Worm (Caenorhabditis elegans): ENCODE results near the gene R09H10.1.

Gene R09H10.1

ce11 chrIV:10574471-10574870 lies 25.6 kb upstream of the R09H10.1 start:
- TF ChIP-seq aha-1 (tag) (peak; percentile 81), nhr-42 (GFP tag; IDR thresholded peaks at IDR 0.05) (no peak)

ce11 chrIV:10576050-10576449 lies 24.0 kb upstream of the R09H10.1 start, which contains the start of gene efn-2:
Gene efn-2 (plus strand): TSS chrIV:10576350.
- TF ChIP-seq nhr-42 (GFP tag; IDR thresholded peaks at IDR 0.05) (no peak), aha-1 (tag) (peak; percentile 3)

- TF ChIP-seq arid-1 (GFP tag; conservative IDR thresholded peaks at IDR 0.05) (no peak), unc-62 (GFP tag; optimal IDR thresholded peaks at IDR 0.05 in 1 of 2) (peak in 1 of 2 experiments; percentile 24), unc-62 (tag; optimal IDR thresholded peaks at IDR 0.05) (no peak), egl-43 (GFP tag; IDR thresholded peaks at IDR 0.05) (no peak)
Measured at ce11 chrIV:10576624-10577023, 23.5 kb upstream of the R09H10.1 start.

- TF ChIP-seq mdt-29 (GFP tag; IDR thresholded peaks at IDR 0.05) (no peak), aha-1 (tag) (peak; percentile 91)
Measured at ce11 chrIV:10577600-10577999, 22.5 kb upstream of the R09H10.1 start.

- TF ChIP-seq dmd-9 (GFP tag; IDR thresholded peaks at IDR 0.05) (no peak), F10B5.3 (tag; optimal IDR thresholded peaks at IDR 0.05) (no peak), ztf-11 (tag; optimal IDR thresholded peaks at IDR 0.05) (no peak), unc-62 (GFP tag; optimal IDR thresholded peaks at IDR 0.05 in 1 of 2) (no peak), unc-62 (tag; optimal IDR thresholded peaks at IDR 0.05) (no peak), daf-19 (GFP tag; conservative IDR thresholded peaks at IDR 0.05) (no peak), lim-7 (GFP tag; IDR thresholded peaks at IDR 0.05) (no peak), mes-2 (tag; optimal IDR thresholded peaks at IDR 0.05; ENCODE audit: poor library complexity, severe bottlenecking) (no peak), hif-1 (tag; optimal IDR thresholded peaks at IDR 0.05) (no peak), spr-3 (GFP tag; optimal IDR thresholded peaks at IDR 0.05) (no peak), R02D3.7 (tag; optimal IDR thresholded peaks at IDR 0.05) (no peak)
Measured at ce11 chrIV:10578367-10578766, 21.7 kb upstream of the R09H10.1 start, which contains the start of gene lgc-43. Gene lgc-43 (plus strand): TSS chrIV:10578667.

ce11 chrIV:10584237-10584636 lies 15.8 kb upstream of the R09H10.1 start, which contains the start of gene oac-8:
Gene oac-8 (plus strand): TSS chrIV:10584537.
- no peak for TF ChIP-seq lsy-2 (tag; optimal IDR thresholded peaks at IDR 0.05)
- no peak for TF ChIP-seq ctbp-1 (GFP tag; IDR thresholded peaks at IDR 0.05)
- TF ChIP-seq nhr-41 (GFP tag; IDR thresholded peaks at IDR 0.05), result no peak
- TF ChIP-seq aha-1 (tag), result no peak
- no peak for TF ChIP-seq pha-4 (GFP tag; IDR thresholded peaks at IDR 0.05)
- TF ChIP-seq pha-4 (tag; optimal IDR thresholded peaks at IDR 0.05), result no peak
- TF ChIP-seq daf-16 (GFP tag; optimal IDR thresholded peaks at IDR 0.05), result no peak
- TF ChIP-seq daf-16 (tag; optimal IDR thresholded peaks at IDR 0.05), result no peak

ce11 chrIV:10589072-10589471 lies 11.0 kb upstream of the R09H10.1 start, which contains the start of gene C43F9.4:
Gene C43F9.4 (minus strand): TSS chrIV:10589172.
- TF ChIP-seq fkh-10 (GFP tag; optimal IDR thresholded peaks at IDR 0.05) (no peak), ceh-32 (tag; optimal IDR thresholded peaks at IDR 0.05; ENCODE audit: poor library complexity) (no peak), nhr-11 (tag; optimal IDR thresholded peaks at IDR 0.05) (no peak), ceh-28 (tag; optimal IDR thresholded peaks at IDR 0.05) (no peak), nhr-42 (GFP tag; IDR thresholded peaks at IDR 0.05) (no peak), rbr-2 (tag; optimal IDR thresholded peaks at IDR 0.05) (no peak), tra-1 (GFP tag; IDR thresholded peaks at IDR 0.05) (no peak), ceh-82 (tag; optimal IDR thresholded peaks at IDR 0.05) (no peak), lsy-2 (tag; optimal IDR thresholded peaks at IDR 0.05) (no peak), ctbp-1 (GFP tag; IDR thresholded peaks at IDR 0.05) (no peak), vab-7 (GFP tag; IDR thresholded peaks at IDR 0.05) (no peak), lin-39 (tag; optimal IDR thresholded peaks at IDR 0.05) (no peak), aha-1 (tag) (no peak), nhr-102 (tag; optimal IDR thresholded peaks at IDR 0.05) (no peak)

Measured in whole organism, L4 larva.